Worm (Caenorhabditis elegans): ENCODE results near the gene gst-40.
A peak's percentile ranks its signal among the peaks of the same experiment; 100 is the strongest.
"Not testable (repeated sequence)": the region's sequence is repeated elsewhere in the genome, so short reads cannot be mapped to it uniquely, and the experiment has no call there.

The gst-40 gene

ce11 chrIV:762486-763376 is 2.4 kb downstream of the gst-40 start (continued):
- TF ChIP-seq zfh-2 (GFP tag; conservative IDR thresholded peaks at IDR 0.05) (peak; percentile 83), nfyb-1 (GFP tag; IDR thresholded peaks at IDR 0.05) (no peak)

DNA sequence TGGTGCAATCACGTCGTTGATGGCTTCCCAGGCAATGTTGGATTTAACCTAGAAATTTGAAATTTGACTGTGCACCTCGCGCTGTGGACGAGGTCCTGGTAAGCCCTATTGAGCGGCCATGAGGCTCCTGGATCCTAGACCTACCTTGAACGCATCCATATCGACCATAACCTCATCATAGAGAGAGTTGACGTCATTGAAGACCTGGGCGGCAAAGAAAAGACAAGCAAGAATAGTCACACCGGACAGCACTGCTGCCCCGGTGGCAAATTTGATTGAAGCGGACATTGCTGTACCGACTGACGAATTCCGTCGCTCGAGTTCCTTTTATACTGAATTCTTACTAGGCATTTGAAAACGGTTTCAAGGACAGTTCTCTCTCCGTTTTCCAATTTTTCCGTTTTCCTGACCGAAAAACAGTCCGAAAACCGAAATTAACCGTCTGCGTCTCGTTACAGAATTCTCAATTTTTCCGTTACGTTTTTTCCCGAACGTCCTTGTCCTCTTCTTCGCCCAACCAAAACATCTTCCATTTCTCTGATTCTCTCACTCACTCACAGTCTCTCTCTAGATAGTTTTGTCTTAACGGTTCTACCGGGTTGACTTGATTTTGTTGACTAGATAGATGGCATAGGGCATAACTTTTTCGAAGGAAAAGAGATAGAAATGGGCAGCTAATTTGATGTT is 3.2 kb downstream of the gst-40 start, which contains the start of gene col-103:
Gene col-103, minus strand, starts transcription at position 302 of the 687 bp plus-strand sequence.
- TF ChIP-seq F57A8.1 (GFP tag; optimal IDR thresholded peaks at IDR 0.05) (no peak), madf-10 (tag; optimal IDR thresholded peaks at IDR 0.05) (no peak), lin-40 (tag; optimal IDR thresholded peaks at IDR 0.05) (peak; percentile 39), ama-1 (optimal IDR thresholded peaks at IDR 0.05) (peak; percentile 91), ama-1 (GFP tag; optimal IDR thresholded peaks at IDR 0.05) (no peak), F33H1.4 (GFP tag; IDR thresholded peaks at IDR 0.05) (no peak), hmg-1.2 (GFP tag; IDR thresholded peaks at IDR 0.05) (peak; percentile 43), Y53G8AR.9 (GFP tag; conservative IDR thresholded peaks at IDR 0.05) (0 out of 2 replicates have a peak, but pooled peaks have one; percentile 16)

- TF ChIP-seq F57A8.1 (GFP tag; optimal IDR thresholded peaks at IDR 0.05) (no peak), F22D6.2 (tag; optimal IDR thresholded peaks at IDR 0.05) (no peak), madf-6 (GFP tag; IDR thresholded peaks at IDR 0.05) (no peak), C17E4.6 (GFP tag; IDR thresholded peaks at IDR 0.05) (no peak), nhr-80 (tag; optimal IDR thresholded peaks at IDR 0.05) (no peak), Y56A3A.18 (GFP tag; IDR thresholded peaks at IDR 0.05) (no peak), rec-8 (tag; optimal IDR thresholded peaks at IDR 0.05) (no peak), snpc-3.4 (tag; optimal IDR thresholded peaks at IDR 0.05) (no peak), ccch-3 (GFP tag; optimal IDR thresholded peaks at IDR 0.05) (no peak), lin-40 (tag; optimal IDR thresholded peaks at IDR 0.05) (no peak), dpff-1 (tag; optimal IDR thresholded peaks at IDR 0.05) (no peak), F37B4.10 (GFP tag; IDR thresholded peaks at IDR 0.05) (no peak), lsy-27 (tag; optimal IDR thresholded peaks at IDR 0.05; ENCODE audit: borderline replicate concordance, insufficient read depth) (no peak), lag-1 (GFP tag; IDR thresholded peaks at IDR 0.05) (no peak), dox-1 (GFP tag; IDR thresholded peaks at IDR 0.05) (no peak), madf-10 (tag; optimal IDR thresholded peaks at IDR 0.05) (no peak), attf-3 (GFP tag; conservative IDR thresholded peaks at IDR 0.05) (no peak), ceh-91 (GFP tag; IDR thresholded peaks at IDR 0.05) (no peak)
These were observed 8.0 kb downstream of the gst-40 start, which contains the start of gene F56B3.2 for ce11 chrIV:768312-768711. F56B3.2 (minus strand) TSS chrIV:768584.

ce11 chrIV:769931-770544 is 9.7 kb downstream of the gst-40 start:
- peak; percentile 85 for TF ChIP-seq mcd-1 (GFP tag; IDR thresholded peaks at IDR 0.05)
- TF ChIP-seq D2030.7 (GFP tag; IDR thresholded peaks at IDR 0.05): peak; percentile 28; the same call in 1 of the 2 replicates

- not testable (repeated sequence) for TF ChIP-seq nhr-90 (tag; optimal IDR thresholded peaks at IDR 0.05); akir-1 (GFP tag; optimal IDR thresholded peaks at IDR 0.05); dpl-1 (GFP tag; optimal IDR thresholded peaks at IDR 0.05)
These were observed 10.8 kb downstream of the gst-40 start, which contains the start of gene F56B3.9 for ce11 chrIV:771061-771460. F56B3.9 (plus strand) TSS chrIV:771361.
